Worm (Caenorhabditis elegans): ENCODE measurements around the gene K08D10.11.

DNA sequence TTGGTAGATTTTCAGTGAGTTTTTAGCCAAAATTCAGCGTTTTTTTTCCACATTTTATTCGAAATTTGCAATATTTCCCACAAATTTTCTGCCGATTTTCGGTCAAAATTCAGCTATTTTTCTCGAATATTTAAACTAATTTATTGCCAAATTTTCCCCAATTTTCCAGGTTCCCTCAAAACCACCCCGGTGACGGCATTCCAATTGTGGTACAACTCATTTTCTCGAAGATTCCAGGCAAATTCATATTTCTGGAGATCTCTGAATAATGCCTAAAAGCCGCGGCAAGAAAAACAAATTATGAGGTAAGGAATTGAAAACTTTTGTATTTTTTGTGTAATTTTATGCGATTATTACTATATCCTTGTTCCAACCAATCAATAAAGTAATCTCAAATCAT lies 21.1 kb upstream of the K08D10.11 start, which contains the start of gene osgn-1:
- TF ChIP-seq nfya-1 (tag; optimal IDR thresholded peaks at IDR 0.05) (no peak), tbx-2 (tag; optimal IDR thresholded peaks at IDR 0.05) (no peak), hlh-30 (tag; optimal IDR thresholded peaks at IDR 0.05; ENCODE audit: insufficient read depth) (no peak), ama-1 (optimal IDR thresholded peaks at IDR 0.05) (no peak), C38D4.7 (GFP tag; optimal IDR thresholded peaks at IDR 0.05) (no peak), tbx-7 (tag; optimal IDR thresholded peaks at IDR 0.05) (no peak), ceh-9 (tag; optimal IDR thresholded peaks at IDR 0.05) (no peak), ceh-6 (GFP tag; optimal IDR thresholded peaks at IDR 0.05) (no peak), ceh-48 (tag; optimal IDR thresholded peaks at IDR 0.05) (no peak), unc-55 (GFP tag; optimal IDR thresholded peaks at IDR 0.05) (no peak), pros-1 (tag; optimal IDR thresholded peaks at IDR 0.05) (no peak), fkh-10 (GFP tag; optimal IDR thresholded peaks at IDR 0.05) (no peak), che-1 (tag; optimal IDR thresholded peaks at IDR 0.05) (no peak)

Data from whole organism, late embryonic.